Fruit fly (Drosophila melanogaster) whole organism, adult: Measurements from ENCODE around the gene be.

Source experiments
- CG11617 ChIP-seq: fragments of 200-800 bp; sonication (Bioruptor generic); optimal IDR thresholded peaks from 2 replicates; lab custom pipeline; 2017; ENCODE audit warnings: mild to moderate bottlenecking, missing biosample characterization, missing genetic modification reagents, missing genetic modification characterization
- CG12768 ChIP-seq: fragments of 200-800 bp; sonication (Bioruptor generic); optimal IDR thresholded peaks from 2 replicates; lab custom pipeline; 2017; ENCODE audit warnings: missing biosample characterization, missing genetic modification characterization, mild to moderate bottlenecking, moderate library complexity, missing genetic modification reagents
- CG14711 ChIP-seq: fragments of 200-800 bp; sonication (Bioruptor generic); optimal IDR thresholded peaks from 2 replicates; lab custom pipeline; 2018; ENCODE audit warnings: missing biosample characterization, mild to moderate bottlenecking, missing genetic modification characterization, moderate library complexity
- CG1620 ChIP-seq: fragments of 200-800 bp; sonication (Bioruptor generic); optimal IDR thresholded peaks from 2 replicates; lab custom pipeline; 2016; ENCODE audit warnings: missing biosample characterization, missing genetic modification characterization
- CG33017 ChIP-seq: fragments of 200-800 bp; sonication (Bioruptor generic); optimal IDR thresholded peaks from 2 replicates; lab custom pipeline; 2018; ENCODE audit warnings: missing biosample characterization, mild to moderate bottlenecking, missing genetic modification characterization, moderate library complexity
- CG5204 ChIP-seq: fragments of 200-800 bp; sonication (Bioruptor generic); optimal IDR thresholded peaks from 2 replicates; lab custom pipeline; 2016; ENCODE audit warnings: missing biosample characterization, missing genetic modification characterization
- CG7045 ChIP-seq: fragments of 200-800 bp; sonication (Bioruptor generic); optimal IDR thresholded peaks from 2 replicates; lab custom pipeline; 2017; ENCODE audit warnings: missing biosample characterization, mild to moderate bottlenecking, missing genetic modification characterization
- CG7101 ChIP-seq: fragments of 200-800 bp; sonication (Bioruptor generic); optimal IDR thresholded peaks from 2 replicates; lab custom pipeline; 2018; ENCODE audit warnings: missing biosample characterization, mild to moderate bottlenecking, missing genetic modification characterization, moderate library complexity
- Clk ChIP-seq: fragments of 200-800 bp; sonication (Bioruptor generic); optimal IDR thresholded peaks from 2 replicates; lab custom pipeline; 2017; ENCODE audit warnings: missing biosample characterization, missing genetic modification characterization
- Crg-1 ChIP-seq: fragments of 200-800 bp; sonication (Bioruptor generic); optimal IDR thresholded peaks from 2 replicates; lab custom pipeline; 2016; ENCODE audit warnings: missing biosample characterization, missing genetic modification characterization
- Hr96 ChIP-seq: fragments of 200-800 bp; sonication (Bioruptor generic); optimal IDR thresholded peaks from 2 replicates; lab custom pipeline; 2016; ENCODE audit warnings: missing biosample characterization, missing genetic modification characterization
- Mnt ChIP-seq: fragments of 200-800 bp; sonication (Bioruptor generic); optimal IDR thresholded peaks from 2 replicates; lab custom pipeline; 2016; ENCODE audit warnings: missing biosample characterization, mild to moderate bottlenecking, missing genetic modification characterization
- bab1 ChIP-seq: fragments of 200-800 bp; sonication (Bioruptor generic); optimal IDR thresholded peaks from 3 replicates; lab custom pipeline; 2019; ENCODE audit warnings: missing biosample characterization, mild to moderate bottlenecking, missing genetic modification characterization, moderate library complexity
- cic ChIP-seq: fragments of 200-800 bp; sonication (Bioruptor generic); optimal IDR thresholded peaks from 2 replicates; lab custom pipeline; 2017; ENCODE audit warnings: missing biosample characterization, mild to moderate bottlenecking, missing genetic modification characterization, moderate library complexity
- cnc ChIP-seq, 2 experiments: fragments of >200 bp; optimal IDR thresholded peaks; 2 replicates each; lab custom pipeline; 2017
- kay ChIP-seq: fragments of 200-800 bp; sonication (Bioruptor generic); peaks from one replicate; lab custom pipeline; 2016; ENCODE audit warnings: missing biosample characterization, missing genetic modification characterization, borderline replicate concordance
- ovo ChIP-seq: fragments of 200-800 bp; sonication (Bioruptor generic); optimal IDR thresholded peaks from 2 replicates; lab custom pipeline; 2016; ENCODE audit warnings: missing biosample characterization, missing genetic modification characterization
- pad ChIP-seq: fragments of 200-800 bp; sonication (Bioruptor generic); optimal IDR thresholded peaks from 3 replicates; lab custom pipeline; 2017; ENCODE audit warnings: missing biosample characterization, missing genetic modification characterization, mild to moderate bottlenecking, moderate library complexity, missing genetic modification reagents
- tj ChIP-seq: fragments of 200-800 bp; sonication (Bioruptor generic); optimal IDR thresholded peaks from 3 replicates; lab custom pipeline; 2017; ENCODE audit warnings: missing biosample characterization, mild to moderate bottlenecking, missing genetic modification characterization, moderate library complexity
- toe ChIP-seq: fragments of 200-800 bp; sonication (Bioruptor generic); optimal IDR thresholded peaks from 2 replicates; lab custom pipeline; 2016; ENCODE audit warnings: missing biosample characterization, missing genetic modification characterization

be gene

DNA sequence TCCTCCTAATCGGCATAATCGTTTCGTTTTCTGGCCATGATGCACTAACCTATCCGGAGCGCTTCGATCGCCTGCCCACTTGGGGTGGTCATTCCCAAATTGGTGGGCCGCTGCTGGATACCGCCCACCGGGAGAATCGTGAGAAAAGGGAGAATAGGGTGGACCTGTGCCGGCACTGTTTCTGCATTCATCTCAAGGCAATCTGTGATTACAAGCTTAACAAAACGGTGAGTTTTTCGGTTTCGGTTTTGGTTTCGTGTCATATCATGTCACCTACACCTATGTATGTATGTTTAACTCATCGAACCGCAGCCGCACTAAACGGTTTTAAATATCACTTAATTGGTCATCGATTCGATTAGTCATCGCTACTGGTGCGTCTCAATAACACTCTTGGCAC, 492 bp downstream of the be start:
- TF ChIP-seq pad = no peak
- TF ChIP-seq tj (GFP tag; lab: Kevin White, UChicago) = no peak
- no peak for TF ChIP-seq Crg-1
- TF ChIP-seq CG14711 (tag; lab: Kevin White, UChicago) = no peak
- no peak for TF ChIP-seq CG33017 (tag; lab: Kevin White, UChicago)
- no peak for TF ChIP-seq bab1
- TF ChIP-seq cic (GFP tag; lab: Kevin White, UChicago) = no peak
- TF ChIP-seq toe (GFP tag; lab: Kevin White, UChicago) = no peak
- TF ChIP-seq ovo (GFP tag; lab: Kevin White, UChicago) = no peak
- TF ChIP-seq cnc (optimal IDR thresholded peaks at IDR 0.05; lab: Kevin White, UChicago) = no peak
- no peak for TF ChIP-seq Clk
- no peak for TF ChIP-seq CG7101 (tag; lab: Kevin White, UChicago)

DNA sequence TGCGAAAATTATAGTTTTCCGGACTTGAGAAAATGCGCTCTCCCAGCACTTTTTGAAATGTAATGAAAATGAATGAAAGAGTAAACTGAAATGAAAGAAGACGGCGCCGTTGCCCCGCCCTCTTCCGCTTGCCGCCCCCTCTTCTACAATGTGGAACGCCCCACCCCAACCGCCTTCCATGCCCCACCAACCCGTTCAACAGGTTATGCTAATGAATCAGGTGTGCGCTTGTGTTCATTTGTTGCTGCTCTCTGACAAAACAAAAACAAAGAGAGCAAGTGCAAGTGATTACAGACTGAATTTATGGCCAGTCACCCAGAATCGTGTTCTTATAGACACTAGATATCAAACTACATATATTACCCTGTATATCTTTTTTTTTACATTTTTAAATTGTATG, 1.5 kb downstream of the be start:
- TF ChIP-seq CG7045 (no peak), tj (GFP tag; lab: Kevin White, UChicago) (peak; percentile 73), CG5204 (GFP tag; lab: Kevin White, UChicago) (no peak), ovo (GFP tag; lab: Kevin White, UChicago) (no peak), Mnt (GFP tag; lab: Kevin White, UChicago) (no peak), toe (GFP tag; lab: Kevin White, UChicago) (no peak), CG14711 (tag; lab: Kevin White, UChicago) (no peak)

DNA sequence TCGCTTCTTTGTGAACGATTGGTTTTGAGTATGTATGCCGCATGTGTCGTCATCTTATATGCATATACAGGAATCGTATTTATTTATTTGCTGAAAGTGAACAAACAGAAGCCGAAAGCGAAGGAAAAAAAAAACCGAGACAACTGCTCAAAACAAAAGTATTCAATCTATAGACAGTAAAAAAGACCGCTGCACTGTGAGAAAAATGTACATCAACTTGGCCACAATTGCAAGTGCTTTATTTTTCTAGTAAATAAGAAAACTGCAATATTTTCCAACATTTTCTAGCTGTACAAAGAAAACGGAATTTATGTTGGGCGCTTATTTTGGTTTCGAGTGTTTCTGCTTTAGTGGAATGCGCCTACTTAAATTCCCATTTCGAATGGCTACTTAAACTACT, 2.7 kb downstream of the be start:
- TF ChIP-seq toe (GFP tag; lab: Kevin White, UChicago) (no peak), tj (GFP tag; lab: Kevin White, UChicago) (peak; percentile 10)

DNA sequence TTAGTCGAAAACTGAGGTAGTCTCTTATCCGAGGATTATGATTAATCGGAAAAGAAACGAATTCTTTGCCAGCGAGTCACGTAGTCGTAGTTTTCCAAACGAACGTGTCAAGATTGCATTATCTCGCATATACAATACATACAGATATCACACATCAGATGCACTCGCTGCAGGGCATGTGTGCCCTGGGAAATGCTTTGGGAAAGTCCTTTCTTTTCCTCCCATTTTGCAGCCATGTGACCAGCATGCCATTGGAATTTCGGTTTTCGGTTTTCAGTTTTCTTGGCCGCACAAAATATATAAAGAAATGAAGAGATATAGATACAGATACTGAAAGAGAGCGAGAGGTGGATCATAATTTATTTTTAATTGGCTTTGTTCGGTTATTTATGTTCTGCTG, 3.9 kb downstream of the be start:
- TF ChIP-seq bab1 = no peak
- TF ChIP-seq Crg-1 = no peak
- no peak for TF ChIP-seq Mnt (GFP tag; lab: Kevin White, UChicago)
- no peak for TF ChIP-seq cnc (optimal IDR thresholded peaks at IDR 0.05; lab: Kevin White, UChicago)
- TF ChIP-seq Hr96 (GFP tag; lab: Kevin White, UChicago) = no peak
- TF ChIP-seq CG11617 (GFP tag; lab: Kevin White, UChicago) = no peak
- no peak for TF ChIP-seq CG1620 (GFP tag; lab: Kevin White, UChicago)
- no peak for TF ChIP-seq toe (GFP tag; lab: Kevin White, UChicago)
- no peak for TF ChIP-seq ovo (GFP tag; lab: Kevin White, UChicago)
- TF ChIP-seq tj (GFP tag; lab: Kevin White, UChicago) = no peak
- no peak for TF ChIP-seq CG12768
- TF ChIP-seq cic (GFP tag; lab: Kevin White, UChicago) = no peak
- no peak for TF ChIP-seq CG5204 (GFP tag; lab: Kevin White, UChicago)
- no peak for TF ChIP-seq kay (GFP tag; lab: Kevin White, UChicago)
- no peak for TF ChIP-seq Clk
- TF ChIP-seq CG14711 (tag; lab: Kevin White, UChicago) = no peak
- TF ChIP-seq CG33017 (tag; lab: Kevin White, UChicago) = no peak
- TF ChIP-seq pad = no peak
- no peak for TF ChIP-seq CG7045

DNA sequence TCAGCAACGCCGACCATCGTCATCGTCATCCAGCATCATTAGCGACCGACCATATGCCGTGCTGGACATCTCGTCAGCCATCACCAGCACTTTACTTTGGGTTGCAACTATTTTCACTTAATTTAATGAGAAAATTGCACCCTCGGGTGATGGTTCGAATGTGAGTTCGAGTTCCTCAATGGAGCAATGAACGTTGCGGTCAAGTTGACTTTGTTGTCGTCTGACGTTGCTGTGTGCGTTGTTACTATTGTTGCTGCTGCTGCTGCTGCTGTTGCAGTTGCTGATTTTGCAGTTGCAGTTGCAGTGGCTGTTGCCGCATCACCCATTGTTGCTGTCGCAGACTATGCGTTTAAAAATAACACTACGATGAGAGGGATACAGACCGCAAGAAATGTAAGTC, 5.6 kb downstream of the be start:
- TF ChIP-seq tj (GFP tag; lab: Kevin White, UChicago) (no peak), Crg-1 (no peak), ovo (GFP tag; lab: Kevin White, UChicago) (no peak), CG11617 (GFP tag; lab: Kevin White, UChicago) (no peak), CG7045 (no peak), Mnt (GFP tag; lab: Kevin White, UChicago) (no peak), Clk (no peak)

DNA sequence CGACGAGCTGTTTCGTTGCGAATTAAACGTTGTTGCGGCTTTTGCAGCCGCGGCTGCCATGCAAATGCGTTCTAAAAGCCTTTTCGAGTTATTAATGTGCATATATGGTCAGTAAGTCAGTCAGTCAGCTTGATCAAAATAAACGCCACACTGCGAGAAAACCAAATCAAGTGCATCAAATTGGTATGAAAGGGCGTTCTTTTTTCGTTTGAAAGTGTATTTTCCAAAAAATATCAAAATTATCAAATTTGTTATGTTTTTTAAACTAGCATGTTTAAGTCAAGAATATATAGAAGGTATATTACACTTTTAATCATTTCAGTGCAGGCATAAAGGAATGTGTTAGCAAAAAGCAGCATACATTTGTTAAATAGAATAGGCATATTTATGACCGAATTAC, 18.3 kb downstream of the be start:
- TF ChIP-seq CG7045 (no peak), toe (GFP tag; lab: Kevin White, UChicago) (no peak), tj (GFP tag; lab: Kevin White, UChicago) (peak; percentile 58), Crg-1 (no peak), CG1620 (GFP tag; lab: Kevin White, UChicago) (no peak), ovo (GFP tag; lab: Kevin White, UChicago) (no peak), bab1 (peak; percentile 32), CG7101 (tag; lab: Kevin White, UChicago) (no peak), CG5204 (GFP tag; lab: Kevin White, UChicago) (peak; percentile 25)

DNA sequence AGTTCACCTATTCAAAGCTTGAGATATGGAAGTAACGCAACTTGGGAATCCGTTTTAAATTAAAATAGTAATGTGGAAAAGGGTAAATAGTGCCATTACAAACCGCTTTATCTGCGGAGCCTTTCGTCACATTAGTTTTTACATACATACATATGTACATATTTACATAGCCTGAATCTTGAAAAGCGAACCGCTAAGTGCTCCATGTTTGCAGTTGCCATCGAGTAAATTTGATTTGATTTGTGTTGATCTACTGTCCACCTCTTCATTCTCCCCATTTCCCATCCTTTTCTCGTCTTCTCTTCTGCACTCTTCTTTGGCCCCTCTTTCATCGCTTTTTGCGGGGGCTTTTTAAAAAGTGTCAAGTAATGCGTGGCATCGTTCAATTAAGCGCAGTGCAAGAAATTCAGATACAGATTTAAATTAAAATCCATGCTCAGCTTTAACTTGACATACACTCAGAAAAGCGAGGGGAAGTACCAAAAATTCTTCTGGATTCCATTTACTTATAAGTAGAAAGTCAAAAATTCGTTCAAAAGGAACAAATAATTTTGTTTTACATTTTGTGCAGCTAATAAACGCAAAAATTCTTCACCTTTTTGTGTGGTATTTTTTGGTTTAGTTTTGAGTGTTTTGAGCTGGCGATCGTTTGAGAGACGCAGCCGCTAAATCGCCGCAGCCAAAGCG, 18.9 kb downstream of the be start:
- no peak for TF ChIP-seq CG14711 (tag; lab: Kevin White, UChicago)
- TF ChIP-seq CG7101 (tag; lab: Kevin White, UChicago) = no peak
- no peak for TF ChIP-seq kay (GFP tag; lab: Kevin White, UChicago)
- TF ChIP-seq cic (GFP tag; lab: Kevin White, UChicago) = peak; percentile 13
- TF ChIP-seq CG33017 (tag; lab: Kevin White, UChicago) = no peak
- TF ChIP-seq Hr96 (GFP tag; lab: Kevin White, UChicago) = no peak
- no peak for TF ChIP-seq bab1
- TF ChIP-seq toe (GFP tag; lab: Kevin White, UChicago) = no peak
- TF ChIP-seq ovo (GFP tag; lab: Kevin White, UChicago) = peak; percentile 49
- no peak for TF ChIP-seq Clk
- TF ChIP-seq CG11617 (GFP tag; lab: Kevin White, UChicago) = no peak
- TF ChIP-seq CG7045 = no peak
- TF ChIP-seq CG1620 (GFP tag; lab: Kevin White, UChicago) = no peak
- peak; percentile 36 for TF ChIP-seq Crg-1
- no peak for TF ChIP-seq tj (GFP tag; lab: Kevin White, UChicago)
- no peak for TF ChIP-seq CG5204 (GFP tag; lab: Kevin White, UChicago)
- no peak for TF ChIP-seq CG12768
- TF ChIP-seq Mnt (GFP tag; lab: Kevin White, UChicago) = no peak
- TF ChIP-seq pad = no peak
- peak in 1 of 2 experiments; percentile 30 for TF ChIP-seq cnc (optimal IDR thresholded peaks at IDR 0.05; lab: Kevin White, UChicago)
